Worm (Caenorhabditis elegans) whole organism, L2 larva: ENCODE measurements around the gene srz-74.

Source experiments
- F13H6.1 ChIP-seq: sonication (generic microtip); optimal IDR thresholded peaks from 2 replicates; lab custom pipeline; 2016; ENCODE audit warnings: missing genetic modification characterization, missing compliant biosample characterization
- R02D3.7 ChIP-seq: fragments of 150-350 bp; optimal IDR thresholded peaks from 2 replicates; lab custom pipeline; 2014; ENCODE audit warnings: missing biosample characterization, missing genetic modification characterization
- alr-1 ChIP-seq: fragments of 150-350 bp; optimal IDR thresholded peaks from 2 replicates; lab custom pipeline; 2014; ENCODE audit warnings: missing biosample characterization, missing genetic modification characterization
- ama-1 ChIP-seq: fragments of 150-350 bp; optimal IDR thresholded peaks from 2 replicates; lab custom pipeline; 2018; ENCODE audit warnings: inconsistent platforms
- blmp-1 ChIP-seq: sonication (generic microtip); optimal IDR thresholded peaks from 2 replicates; lab custom pipeline; 2017; ENCODE audit warnings: missing genetic modification characterization, mild to moderate bottlenecking, missing compliant biosample characterization, antibody characterized with exemption, moderate library complexity; ENCODE audit not compliant: insufficient read depth
- ceh-16 ChIP-seq: fragments of 150-350 bp; optimal IDR thresholded peaks from 2 replicates; lab custom pipeline; 2014; ENCODE audit warnings: missing biosample characterization, missing genetic modification characterization
- crh-2 ChIP-seq: sonication (generic microtip); optimal IDR thresholded peaks from 2 replicates; lab custom pipeline; 2017; ENCODE audit warnings: missing biosample characterization, missing genetic modification characterization
- egl-27 ChIP-seq: sonication (generic microtip); optimal IDR thresholded peaks from 3 replicates; lab custom pipeline; 2017; ENCODE audit warnings: missing biosample characterization, missing genetic modification reagents, missing genetic modification characterization
- elt-1 ChIP-seq: fragments of 150-350 bp; optimal IDR thresholded peaks from 2 replicates; lab custom pipeline; 2014; ENCODE audit warnings: missing biosample characterization, missing genetic modification characterization
- elt-3 ChIP-seq: sonication (generic microtip); optimal IDR thresholded peaks from 2 replicates; lab custom pipeline; 2017; ENCODE audit warnings: missing biosample characterization, missing genetic modification characterization
- fos-1 ChIP-seq: fragments of 150-350 bp; optimal IDR thresholded peaks from 2 replicates; lab custom pipeline; 2014; ENCODE audit warnings: missing biosample characterization, missing genetic modification characterization
- lin-11 ChIP-seq: fragments of 150-350 bp; sonication (generic microtip); optimal IDR thresholded peaks from 2 replicates; lab custom pipeline; 2014; ENCODE audit warnings: missing biosample characterization, missing genetic modification characterization, inconsistent platforms, mixed read lengths
- lin-13 ChIP-seq: fragments of 150-350 bp; optimal IDR thresholded peaks from 2 replicates; lab custom pipeline; 2014; ENCODE audit warnings: missing biosample characterization, missing genetic modification reagents, missing genetic modification characterization
- lin-39 ChIP-seq: fragments of 150-350 bp; optimal IDR thresholded peaks from 2 replicates; lab custom pipeline; 2014; ENCODE audit warnings: missing biosample characterization, missing genetic modification reagents, missing genetic modification characterization
- lsy-2 ChIP-seq, 2 experiments: fragments of 150-350 bp in 1 of 2; sonication (generic microtip) in 1 of 2; optimal IDR thresholded peaks; 2 replicates each; lab custom pipeline; 2014 to 2017; ENCODE audit warnings: missing biosample characterization in 2 of 2, missing genetic modification characterization in 2 of 2
- mab-5 ChIP-seq: fragments of 150-350 bp; optimal IDR thresholded peaks from 2 replicates; lab custom pipeline; 2014; ENCODE audit warnings: missing biosample characterization, missing genetic modification characterization
- nhr-11 ChIP-seq: fragments of 150-350 bp; optimal IDR thresholded peaks from 2 replicates; lab custom pipeline; 2014; ENCODE audit warnings: missing biosample characterization, missing genetic modification characterization
- nhr-12 ChIP-seq: fragments of 150-350 bp; optimal IDR thresholded peaks from 2 replicates; lab custom pipeline; 2014; ENCODE audit warnings: missing biosample characterization, missing genetic modification characterization
- nhr-129 ChIP-seq: fragments of 150-350 bp; optimal IDR thresholded peaks from 2 replicates; lab custom pipeline; 2014; ENCODE audit warnings: missing biosample characterization, missing genetic modification characterization
- nhr-21 ChIP-seq: fragments of 150-350 bp; optimal IDR thresholded peaks from 2 replicates; lab custom pipeline; 2014; ENCODE audit warnings: missing biosample characterization, missing genetic modification characterization
- nhr-237 ChIP-seq: fragments of 150-350 bp; optimal IDR thresholded peaks from 2 replicates; lab custom pipeline; 2014; ENCODE audit warnings: missing biosample characterization, missing genetic modification characterization
- nhr-25 ChIP-seq: fragments of 150-350 bp; sonication (generic microtip); optimal IDR thresholded peaks from 3 replicates; lab custom pipeline; 2014; ENCODE audit warnings: missing biosample characterization, missing genetic modification characterization
- nhr-6 ChIP-seq: fragments of 150-350 bp; optimal IDR thresholded peaks from 2 replicates; lab custom pipeline; 2014; ENCODE audit warnings: missing biosample characterization, missing genetic modification characterization
- nhr-77 ChIP-seq: fragments of 150-350 bp; optimal IDR thresholded peaks from 2 replicates; lab custom pipeline; 2014; ENCODE audit warnings: missing biosample characterization, missing genetic modification characterization
- peb-1 ChIP-seq: fragments of 150-350 bp; optimal IDR thresholded peaks from 2 replicates; lab custom pipeline; 2014; ENCODE audit warnings: missing biosample characterization, missing genetic modification characterization
- sem-4 ChIP-seq: fragments of 150-350 bp; optimal IDR thresholded peaks from 2 replicates; lab custom pipeline; 2014; ENCODE audit warnings: missing biosample characterization, missing genetic modification reagents, missing genetic modification characterization
- skn-1 ChIP-seq: sonication (generic microtip); optimal IDR thresholded peaks from 2 replicates; lab custom pipeline; 2017; ENCODE audit warnings: missing biosample characterization, missing genetic modification characterization
- sma-9 ChIP-seq, 2 experiments: fragments of 150-350 bp in 1 of 2; sonication (generic microtip) in 1 of 2; optimal IDR thresholded peaks; 2 replicates each; lab custom pipeline; 2014 to 2016; ENCODE audit warnings: missing genetic modification characterization in 2 of 2, mild to moderate bottlenecking in 1 of 2, missing biosample characterization in 1 of 2, missing compliant biosample characterization in 1 of 2, missing genetic modification reagents in 1 of 2, moderate library complexity in 1 of 2
- snpc-4 ChIP-seq: fragments of 150-350 bp; optimal IDR thresholded peaks from 2 replicates; lab custom pipeline; 2014; ENCODE audit warnings: missing biosample characterization, missing genetic modification characterization
- unc-55 ChIP-seq: fragments of 150-350 bp; sonication (generic microtip); optimal IDR thresholded peaks from 3 replicates; lab custom pipeline; 2014; ENCODE audit warnings: missing biosample characterization, missing genetic modification reagents, missing genetic modification characterization
- unc-62 ChIP-seq: fragments of 150-350 bp; optimal IDR thresholded peaks from 2 replicates; lab custom pipeline; 2014; ENCODE audit warnings: missing biosample characterization, missing genetic modification reagents, missing genetic modification characterization
- zag-1 ChIP-seq: fragments of 150-350 bp; optimal IDR thresholded peaks from 2 replicates; lab custom pipeline; 2014; ENCODE audit warnings: missing biosample characterization, missing genetic modification characterization
- ztf-1 ChIP-seq: fragments of 200-800 bp; sonication (Bioruptor generic); conservative IDR thresholded peaks from 2 replicates; pipeline ENCODE4 v1.3.6; 2022; ENCODE audit warnings: missing genetic modification characterization, missing compliant biosample characterization
- ztf-11 ChIP-seq: sonication (generic microtip); optimal IDR thresholded peaks from 2 replicates; lab custom pipeline; 2017; ENCODE audit warnings: missing biosample characterization, missing genetic modification characterization

srz-74 gene

ce11 chrIV:16364581-16364980 lies 35.3 kb downstream of the srz-74 start:
- TF ChIP-seq ceh-16 (tag; lab: Kevin White, UChicago) (no peak), skn-1 (no peak), ztf-11 (tag; lab: Kevin White, UChicago) (no peak), egl-27 (tag; lab: Kevin White, UChicago) (no peak), nhr-77 (no peak), nhr-21 (no peak), unc-55 (GFP tag; lab: Kevin White, UChicago) (no peak), elt-1 (tag; lab: Kevin White, UChicago) (no peak), lin-11 (no peak), F13H6.1 (no peak), unc-62 (GFP tag; lab: Kevin White, UChicago) (no peak), nhr-237 (no peak), nhr-11 (tag; lab: Kevin White, UChicago) (no peak), ztf-1 (no peak), ama-1 (lab: Kevin White, UChicago) (no peak), fos-1 (no peak), blmp-1 (no peak), crh-2 (tag; lab: Kevin White, UChicago) (no peak)

DNA sequence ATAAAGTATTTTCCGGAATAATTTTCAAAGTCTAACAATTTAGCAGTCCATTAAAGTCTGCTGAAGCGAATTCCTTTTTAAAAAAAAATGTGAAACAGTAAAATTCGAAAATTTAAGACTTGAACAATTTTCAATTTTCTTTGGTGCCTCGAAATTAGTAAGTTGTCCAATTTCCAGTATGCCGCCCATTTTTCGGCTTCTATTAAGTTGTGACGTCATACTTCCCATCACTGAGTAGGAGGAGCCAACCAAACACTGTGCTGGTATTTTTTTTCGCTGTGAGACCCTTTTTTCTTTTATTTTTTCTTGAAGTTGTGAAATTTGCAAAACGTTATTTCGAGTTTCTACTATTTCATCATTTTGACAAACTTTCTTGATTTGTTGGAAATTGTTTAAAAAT lies 41.3 kb downstream of the srz-74 start:
- no peak for TF ChIP-seq unc-62 (GFP tag; lab: Kevin White, UChicago)
- TF ChIP-seq sem-4 (tag; lab: Kevin White, UChicago), result no peak
- no peak for TF ChIP-seq alr-1 (tag; lab: Kevin White, UChicago)
- TF ChIP-seq skn-1, result no peak
- no peak for TF ChIP-seq nhr-25
- no peak for TF ChIP-seq lin-13 (GFP tag; lab: Kevin White, UChicago)
- TF ChIP-seq lsy-2 (tag; optimal IDR thresholded peaks at IDR 0.05; lab: Kevin White, UChicago), result no peak
- TF ChIP-seq egl-27 (tag; lab: Kevin White, UChicago), result no peak

DNA sequence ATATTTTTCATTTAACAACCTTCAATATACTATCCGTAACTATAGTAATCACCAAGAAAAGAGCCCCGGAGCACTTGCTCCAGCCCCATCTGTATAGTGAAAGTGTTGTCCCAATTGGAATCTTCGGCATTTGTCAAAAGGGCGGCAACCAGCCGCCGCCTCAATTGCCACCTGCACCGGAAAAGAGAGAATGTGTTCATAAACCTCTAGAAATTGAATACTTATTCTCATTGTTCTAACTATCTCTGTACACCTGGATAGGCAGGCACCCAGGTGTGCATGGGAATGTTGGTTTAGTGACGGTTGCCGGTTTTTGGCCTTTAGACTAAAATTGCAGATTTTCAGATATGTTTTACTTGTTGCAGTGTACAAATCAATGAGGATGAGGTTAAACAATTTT lies 48.7 kb downstream of the srz-74 start:
- TF ChIP-seq blmp-1 (no peak), nhr-12 (tag; lab: Kevin White, UChicago) (no peak), lsy-2 (tag; optimal IDR thresholded peaks at IDR 0.05; lab: Kevin White, UChicago) (no peak), elt-3 (tag; lab: Kevin White, UChicago) (no peak), snpc-4 (tag; lab: Kevin White, UChicago) (no peak), lin-11 (no peak)

DNA sequence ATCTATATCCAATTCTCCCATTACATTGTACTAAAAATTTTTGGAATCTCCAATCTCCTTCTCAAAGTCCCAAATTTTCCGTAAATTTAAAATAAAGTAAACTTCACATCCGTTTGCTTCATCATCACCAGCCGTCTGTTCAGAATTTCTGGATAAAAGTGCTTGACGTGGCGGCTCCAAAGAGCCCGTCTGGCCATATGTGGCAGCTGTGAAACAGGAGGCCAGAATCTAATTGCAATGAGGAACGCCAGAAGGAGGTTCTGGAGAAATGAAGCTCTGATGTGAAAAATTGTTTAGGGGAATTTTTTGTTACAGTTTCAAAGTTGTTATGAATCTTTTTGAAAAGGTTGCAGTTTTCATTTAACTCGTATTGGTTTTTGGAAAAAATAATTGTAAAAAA lies 51.0 kb downstream of the srz-74 start:
- no peak for TF ChIP-seq mab-5 (tag; lab: Kevin White, UChicago)
- no peak for TF ChIP-seq peb-1
- no peak for TF ChIP-seq zag-1 (tag; lab: Kevin White, UChicago)
- no peak for TF ChIP-seq sma-9 (GFP tag; optimal IDR thresholded peaks at IDR 0.05; lab: Kevin White, UChicago)
- TF ChIP-seq sma-9 (tag; optimal IDR thresholded peaks at IDR 0.05; lab: Kevin White, UChicago), result no peak
- no peak for TF ChIP-seq lin-39 (tag; lab: Kevin White, UChicago)
- no peak for TF ChIP-seq ceh-16 (tag; lab: Kevin White, UChicago)
- no peak for TF ChIP-seq nhr-6 (tag; lab: Kevin White, UChicago)
- no peak for TF ChIP-seq alr-1 (tag; lab: Kevin White, UChicago)
- TF ChIP-seq nhr-129 (tag; lab: Kevin White, UChicago), result no peak
- no peak for TF ChIP-seq skn-1
- TF ChIP-seq elt-1 (tag; lab: Kevin White, UChicago), result no peak
- TF ChIP-seq nhr-77, result no peak
- TF ChIP-seq R02D3.7 (tag; lab: Kevin White, UChicago), result no peak
- TF ChIP-seq F13H6.1, result no peak
